Fruit fly (Drosophila melanogaster) whole organism, adult: ENCODE measurements around the gene CG43844.
A peak's percentile ranks its signal among the peaks of the same experiment; 100 is the strongest.

Experiments
- CG11617 ChIP-seq: fragments of 200-800 bp; sonication (Bioruptor generic); optimal IDR thresholded peaks from 2 replicates; lab custom pipeline; 2017; ENCODE audit warnings: mild to moderate bottlenecking, missing biosample characterization, missing genetic modification reagents, missing genetic modification characterization
- CG12768 ChIP-seq: fragments of 200-800 bp; sonication (Bioruptor generic); optimal IDR thresholded peaks from 2 replicates; lab custom pipeline; 2017; ENCODE audit warnings: missing biosample characterization, missing genetic modification characterization, mild to moderate bottlenecking, moderate library complexity, missing genetic modification reagents
- CG14711 ChIP-seq: fragments of 200-800 bp; sonication (Bioruptor generic); optimal IDR thresholded peaks from 2 replicates; lab custom pipeline; 2018; ENCODE audit warnings: missing biosample characterization, mild to moderate bottlenecking, missing genetic modification characterization, moderate library complexity
- CG1620 ChIP-seq: fragments of 200-800 bp; sonication (Bioruptor generic); optimal IDR thresholded peaks from 2 replicates; lab custom pipeline; 2016; ENCODE audit warnings: missing biosample characterization, missing genetic modification characterization
- CG5204 ChIP-seq: fragments of 200-800 bp; sonication (Bioruptor generic); optimal IDR thresholded peaks from 2 replicates; lab custom pipeline; 2016; ENCODE audit warnings: missing biosample characterization, missing genetic modification characterization
- CG7045 ChIP-seq: fragments of 200-800 bp; sonication (Bioruptor generic); optimal IDR thresholded peaks from 2 replicates; lab custom pipeline; 2017; ENCODE audit warnings: missing biosample characterization, mild to moderate bottlenecking, missing genetic modification characterization
- CG7101 ChIP-seq: fragments of 200-800 bp; sonication (Bioruptor generic); optimal IDR thresholded peaks from 2 replicates; lab custom pipeline; 2018; ENCODE audit warnings: missing biosample characterization, mild to moderate bottlenecking, missing genetic modification characterization, moderate library complexity
- Clk ChIP-seq: fragments of 200-800 bp; sonication (Bioruptor generic); optimal IDR thresholded peaks from 2 replicates; lab custom pipeline; 2017; ENCODE audit warnings: missing biosample characterization, missing genetic modification characterization
- Crg-1 ChIP-seq: fragments of 200-800 bp; sonication (Bioruptor generic); optimal IDR thresholded peaks from 2 replicates; lab custom pipeline; 2016; ENCODE audit warnings: missing biosample characterization, missing genetic modification characterization
- Hr96 ChIP-seq: fragments of 200-800 bp; sonication (Bioruptor generic); optimal IDR thresholded peaks from 2 replicates; lab custom pipeline; 2016; ENCODE audit warnings: missing biosample characterization, missing genetic modification characterization
- Mnt ChIP-seq: fragments of 200-800 bp; sonication (Bioruptor generic); optimal IDR thresholded peaks from 2 replicates; lab custom pipeline; 2016; ENCODE audit warnings: missing biosample characterization, mild to moderate bottlenecking, missing genetic modification characterization
- bab1 ChIP-seq: fragments of 200-800 bp; sonication (Bioruptor generic); optimal IDR thresholded peaks from 3 replicates; lab custom pipeline; 2019; ENCODE audit warnings: missing biosample characterization, mild to moderate bottlenecking, missing genetic modification characterization, moderate library complexity
- cic ChIP-seq: fragments of 200-800 bp; sonication (Bioruptor generic); optimal IDR thresholded peaks from 2 replicates; lab custom pipeline; 2017; ENCODE audit warnings: missing biosample characterization, mild to moderate bottlenecking, missing genetic modification characterization, moderate library complexity
- cnc ChIP-seq, 2 experiments: fragments of >200 bp; optimal IDR thresholded peaks; 2 replicates each; lab custom pipeline; 2017
- kay ChIP-seq: fragments of 200-800 bp; sonication (Bioruptor generic); peaks from one replicate; lab custom pipeline; 2016; ENCODE audit warnings: missing biosample characterization, missing genetic modification characterization, borderline replicate concordance
- ovo ChIP-seq: fragments of 200-800 bp; sonication (Bioruptor generic); optimal IDR thresholded peaks from 2 replicates; lab custom pipeline; 2016; ENCODE audit warnings: missing biosample characterization, missing genetic modification characterization
- pad ChIP-seq: fragments of 200-800 bp; sonication (Bioruptor generic); optimal IDR thresholded peaks from 3 replicates; lab custom pipeline; 2017; ENCODE audit warnings: missing biosample characterization, missing genetic modification characterization, mild to moderate bottlenecking, moderate library complexity, missing genetic modification reagents
- tj ChIP-seq: fragments of 200-800 bp; sonication (Bioruptor generic); optimal IDR thresholded peaks from 3 replicates; lab custom pipeline; 2017; ENCODE audit warnings: missing biosample characterization, mild to moderate bottlenecking, missing genetic modification characterization, moderate library complexity
- toe ChIP-seq: fragments of 200-800 bp; sonication (Bioruptor generic); optimal IDR thresholded peaks from 2 replicates; lab custom pipeline; 2016; ENCODE audit warnings: missing biosample characterization, missing genetic modification characterization

Gene CG43844

dm6 chr3R:21893929-21894328 lies 4.6 kb downstream of the CG43844 start:
- TF ChIP-seq Crg-1 (GFP tag; lab: Kevin White, UChicago) (no peak), tj (GFP tag; lab: Kevin White, UChicago) (no peak)

- TF ChIP-seq CG1620 (GFP tag; lab: Kevin White, UChicago) (no peak), tj (GFP tag; lab: Kevin White, UChicago) (peak; percentile 77)
These were observed 6.9 kb downstream of the CG43844 start for dm6 chr3R:21895961-21896875.

- TF ChIP-seq cic (GFP tag; lab: Kevin White, UChicago) (no peak), CG7101 (tag; lab: Kevin White, UChicago) (peak; percentile 61), CG14711 (tag; lab: Kevin White, UChicago) (peak; percentile 44), bab1 (GFP tag; lab: Kevin White, UChicago) (peak; percentile 52), Hr96 (GFP tag; lab: Kevin White, UChicago) (peak; percentile 44), pad (GFP tag; lab: Kevin White, UChicago) (peak; percentile 12), Crg-1 (GFP tag; lab: Kevin White, UChicago) (no peak), tj (GFP tag; lab: Kevin White, UChicago) (peak; percentile 76), CG1620 (GFP tag; lab: Kevin White, UChicago) (no peak), kay (GFP tag; lab: Kevin White, UChicago) (no peak), Mnt (no peak)
These were observed 8.2 kb downstream of the CG43844 start for dm6 chr3R:21897565-21897964.

- no peak for TF ChIP-seq bab1 (GFP tag; lab: Kevin White, UChicago)
- no peak for TF ChIP-seq CG14711 (tag; lab: Kevin White, UChicago)
- TF ChIP-seq toe (GFP tag; lab: Kevin White, UChicago), result no peak
These were observed 9.4 kb downstream of the CG43844 start for dm6 chr3R:21898758-21899157.

- no peak for TF ChIP-seq kay (GFP tag; lab: Kevin White, UChicago)
- no peak for TF ChIP-seq CG14711 (tag; lab: Kevin White, UChicago)
- TF ChIP-seq bab1 (GFP tag; lab: Kevin White, UChicago), result no peak
These were observed 9.8 kb downstream of the CG43844 start for dm6 chr3R:21899170-21899575.

- TF ChIP-seq CG7045 (GFP tag; lab: Kevin White, UChicago), result no peak
- no peak for TF ChIP-seq ovo (GFP tag; lab: Kevin White, UChicago)
- no peak for TF ChIP-seq tj (GFP tag; lab: Kevin White, UChicago)
- TF ChIP-seq bab1 (GFP tag; lab: Kevin White, UChicago), result no peak
- no peak for TF ChIP-seq CG1620 (GFP tag; lab: Kevin White, UChicago)
- no peak for TF ChIP-seq kay (GFP tag; lab: Kevin White, UChicago)
- TF ChIP-seq CG11617, result no peak
- TF ChIP-seq cnc (optimal IDR thresholded peaks at IDR 0.05; lab: Kevin White, UChicago), result no peak
- no peak for TF ChIP-seq CG12768 (GFP tag; lab: Kevin White, UChicago)
- TF ChIP-seq pad (GFP tag; lab: Kevin White, UChicago), result no peak
- TF ChIP-seq CG5204 (GFP tag; lab: Kevin White, UChicago), result no peak
- no peak for TF ChIP-seq Crg-1 (GFP tag; lab: Kevin White, UChicago)
- TF ChIP-seq cic (GFP tag; lab: Kevin White, UChicago), result no peak
- TF ChIP-seq Mnt, result no peak
- TF ChIP-seq Hr96 (GFP tag; lab: Kevin White, UChicago), result no peak
- TF ChIP-seq toe (GFP tag; lab: Kevin White, UChicago), result no peak
- no peak for TF ChIP-seq CG7101 (tag; lab: Kevin White, UChicago)
- no peak for TF ChIP-seq Clk (GFP tag; lab: Kevin White, UChicago)
These were observed 15.0 kb downstream of the CG43844 start for dm6 chr3R:21904345-21904744.

- no peak for TF ChIP-seq Mnt
- TF ChIP-seq CG5204 (GFP tag; lab: Kevin White, UChicago), result no peak
- TF ChIP-seq CG12768 (GFP tag; lab: Kevin White, UChicago), result no peak
These were observed 16.3 kb downstream of the CG43844 start for dm6 chr3R:21905615-21906014.

- no peak for TF ChIP-seq CG7045 (GFP tag; lab: Kevin White, UChicago)
These were observed 17.5 kb downstream of the CG43844 start for dm6 chr3R:21906867-21907266.
